Worm (Caenorhabditis elegans) whole organism, young adult: ENCODE results near the gene K08E4.7.

ENCODE experiments used
- B0019.2 ChIP-seq: fragments of 200-800 bp; sonication (Bioruptor generic); conservative IDR thresholded peaks from 2 replicates; pipeline ENCODE4 v1.3.6; 2022; ENCODE audit warnings: missing genetic modification reagents, missing genetic modification characterization, missing compliant biosample characterization
- B0261.1 ChIP-seq: sonication (generic microtip); optimal IDR thresholded peaks from 2 replicates; lab custom pipeline; 2016; ENCODE audit warnings: mild to moderate bottlenecking, missing genetic modification characterization, moderate library complexity, missing compliant biosample characterization
- C06A6.2 ChIP-seq: fragments of 200-800 bp; sonication (Bioruptor generic); conservative IDR thresholded peaks from 2 replicates; pipeline ENCODE4 v1.3.6; 2022; ENCODE audit warnings: missing genetic modification characterization, missing compliant biosample characterization
- F37B4.10 ChIP-seq: fragments of 200-800 bp; sonication (Bioruptor generic); IDR thresholded peaks from 2 replicates; pipeline ENCODE4 v1.3.6; 2022; ENCODE audit warnings: missing genetic modification characterization, missing compliant biosample characterization
- F39B2.1 ChIP-seq: fragments of 200-800 bp; sonication (Bioruptor generic); IDR thresholded peaks from 2 replicates; pipeline ENCODE4 v1.3.6; 2022; ENCODE audit warnings: missing genetic modification reagents, missing genetic modification characterization, missing compliant biosample characterization
- Y53G8AR.9 ChIP-seq: fragments of 200-800 bp; sonication (Bioruptor generic); conservative IDR thresholded peaks from 2 replicates; pipeline ENCODE4 v1.3.6; 2022; ENCODE audit warnings: missing genetic modification reagents, missing genetic modification characterization, missing compliant biosample characterization
- Y95B8A.8 ChIP-seq: fragments of 200-800 bp; sonication (Bioruptor generic); IDR thresholded peaks from 2 replicates; pipeline ENCODE4 v1.3.6; 2022; ENCODE audit warnings: missing genetic modification reagents, missing genetic modification characterization, missing compliant biosample characterization
- ZK185.1 ChIP-seq: sonication (generic microtip); optimal IDR thresholded peaks from 2 replicates; lab custom pipeline; 2016; ENCODE audit warnings: mild to moderate bottlenecking, missing genetic modification characterization, missing compliant biosample characterization; ENCODE audit not compliant: poor library complexity, severe bottlenecking
- ama-1 ChIP-seq, 3 experiments: fragments of 150-350 bp in 1 of 3; sonication (generic microtip) in 2 of 3; optimal IDR thresholded peaks; 2 replicates each; lab custom pipeline; 2014 to 2018; ENCODE audit warnings: missing biosample characterization in 2 of 3, missing genetic modification characterization in 2 of 3, missing genetic modification reagents in 2 of 3
- athp-1 ChIP-seq: sonication (generic microtip); optimal IDR thresholded peaks from 2 replicates; lab custom pipeline; 2017; ENCODE audit warnings: mild to moderate bottlenecking, missing genetic modification characterization, missing compliant biosample characterization
- attf-6 ChIP-seq: fragments of 200-800 bp; sonication (Bioruptor generic); IDR thresholded peaks from 2 replicates; pipeline ENCODE4 v1.3.6; 2022; ENCODE audit warnings: missing genetic modification reagents, missing genetic modification characterization, missing compliant biosample characterization
- ccch-3 ChIP-seq: fragments of 200-800 bp; sonication (Bioruptor generic); optimal IDR thresholded peaks from 2 replicates; lab custom pipeline; 2018; ENCODE audit warnings: mild to moderate bottlenecking, missing genetic modification characterization, missing compliant biosample characterization
- cebp-1 ChIP-seq, 2 experiments: fragments of 200-800 bp in 1 of 2; sonication (Bioruptor generic) in 1 of 2; sonication (generic microtip) in 1 of 2; IDR thresholded peaks in 1 of 2; optimal IDR thresholded peaks in 1 of 2; 2 replicates each; pipeline versions ENCODE4 v1.3.6 to Lab custom; 2017 to 2022; ENCODE audit warnings: missing compliant biosample characterization in 2 of 2, missing genetic modification characterization in 2 of 2, mild to moderate bottlenecking in 1 of 2, missing genetic modification reagents in 1 of 2, moderate library complexity in 1 of 2
- ceh-40 ChIP-seq: fragments of 200-800 bp; sonication (Bioruptor generic); IDR thresholded peaks from 2 replicates; pipeline ENCODE4 v1.3.6; 2022; ENCODE audit warnings: missing genetic modification characterization, missing compliant biosample characterization
- egrh-3 ChIP-seq: fragments of 200-800 bp; sonication (Bioruptor generic); IDR thresholded peaks from 2 replicates; pipeline ENCODE4 v1.3.6; 2022; ENCODE audit warnings: missing genetic modification reagents, missing genetic modification characterization, missing compliant biosample characterization
- ekl-4 ChIP-seq: fragments of 200-800 bp; sonication (Bioruptor generic); IDR thresholded peaks from 2 replicates; pipeline ENCODE4 v1.3.6; 2022; ENCODE audit warnings: missing genetic modification reagents, missing genetic modification characterization, missing compliant biosample characterization
- hrde-1 ChIP-seq: sonication (generic microtip); optimal IDR thresholded peaks from 2 replicates; lab custom pipeline; 2016; ENCODE audit warnings: missing genetic modification characterization, mild to moderate bottlenecking, missing compliant biosample characterization, moderate library complexity, missing genotype, missing genetic modification reagents, borderline replicate concordance
- hsf-1 ChIP-seq: fragments of 200-800 bp; sonication (Bioruptor generic); IDR thresholded peaks from 2 replicates; pipeline ENCODE4 v1.3.6; 2022; ENCODE audit warnings: missing genetic modification reagents, missing genetic modification characterization, missing compliant biosample characterization
- lin-40 ChIP-seq: sonication (generic microtip); optimal IDR thresholded peaks from 2 replicates; lab custom pipeline; 2016; ENCODE audit warnings: missing genetic modification characterization, mild to moderate bottlenecking, missing compliant biosample characterization, missing genotype, missing genetic modification reagents
- madf-10 ChIP-seq: sonication (generic microtip); optimal IDR thresholded peaks from 2 replicates; lab custom pipeline; 2016; ENCODE audit warnings: mild to moderate bottlenecking, missing genetic modification characterization, missing compliant biosample characterization
- madf-3 ChIP-seq: fragments of 200-800 bp; sonication (Bioruptor generic); IDR thresholded peaks from 2 replicates; pipeline ENCODE4 v1.3.6; 2022; ENCODE audit warnings: missing genetic modification reagents, missing genetic modification characterization, missing compliant biosample characterization
- madf-6 ChIP-seq: fragments of 200-800 bp; sonication (Bioruptor generic); IDR thresholded peaks from 2 replicates; pipeline ENCODE4 v1.3.6; 2022; ENCODE audit warnings: missing genetic modification reagents, missing genetic modification characterization, missing compliant biosample characterization
- madf-8 ChIP-seq: fragments of 200-800 bp; sonication (Bioruptor generic); conservative IDR thresholded peaks from 2 replicates; pipeline ENCODE4 v1.3.6; 2022; ENCODE audit warnings: missing genetic modification reagents, missing genetic modification characterization, missing compliant biosample characterization
- nhr-120 ChIP-seq: fragments of 200-800 bp; sonication (Bioruptor generic); IDR thresholded peaks from 2 replicates; pipeline ENCODE4 v1.3.6; 2022; ENCODE audit warnings: missing genetic modification characterization, missing compliant biosample characterization
- nhr-80 ChIP-seq: sonication (generic microtip); optimal IDR thresholded peaks from 2 replicates; lab custom pipeline; 2016; ENCODE audit warnings: missing genetic modification characterization, missing compliant biosample characterization
- snpc-1.3 ChIP-seq: sonication (generic microtip); optimal IDR thresholded peaks from 2 replicates; lab custom pipeline; 2017; ENCODE audit warnings: missing genetic modification characterization, mild to moderate bottlenecking, missing compliant biosample characterization, antibody characterized with exemption, moderate library complexity, missing genotype, missing genetic modification reagents; ENCODE audit not compliant: insufficient read depth
- snpc-4 ChIP-seq, 5 experiments: fragments of 150-350 bp in 1 of 5; sonication (generic microtip) in 4 of 5; optimal IDR thresholded peaks; 2 replicates each; lab custom pipeline; 2014 to 2018; ENCODE audit warnings: missing genetic modification characterization in 5 of 5, missing biosample characterization in 3 of 5, antibody characterized with exemption in 2 of 5, mild to moderate bottlenecking in 2 of 5, missing compliant biosample characterization in 2 of 5, missing genotype in 2 of 5, moderate library complexity in 2 of 5, missing genetic modification reagents in 1 of 5
- xnd-1 ChIP-seq: sonication (generic microtip); optimal IDR thresholded peaks from 2 replicates; lab custom pipeline; 2016; ENCODE audit warnings: missing genotype, missing genetic modification reagents, missing genetic modification characterization, missing compliant biosample characterization
- zfh-2 ChIP-seq: fragments of 200-800 bp; sonication (Bioruptor generic); conservative IDR thresholded peaks from 2 replicates; pipeline ENCODE4 v1.3.6; 2022; ENCODE audit warnings: missing genetic modification reagents, missing genetic modification characterization, missing compliant biosample characterization

The K08E4.7 gene

ce11 chrIV:12122874-12123664 lies 47.5 kb downstream of the K08E4.7 start, which contains the start of gene aly-3:
Gene aly-3 (plus strand): TSS chrIV:12123282.
- TF ChIP-seq cebp-1 (GFP tag; IDR thresholded peaks at IDR 0.05; lab: Robert Waterston, UW) (no peak), cebp-1 (tag; optimal IDR thresholded peaks at IDR 0.05; lab: Kevin White, UChicago) (peak; percentile 8), nhr-80 (tag; lab: Kevin White, UChicago) (peak; percentile 6), ceh-40 (no peak), madf-3 (GFP tag; lab: Robert Waterston, UW) (peak; percentile 89), snpc-1.3 (tag; lab: Kevin White, UChicago) (no peak), ama-1 (optimal IDR thresholded peaks at IDR 0.05; lab: Kevin White, UChicago) (no peak), ama-1 (GFP tag; optimal IDR thresholded peaks at IDR 0.05; lab: Kevin White, UChicago) (peak in 1 of 2 experiments; percentile 15), nhr-120 (GFP tag; lab: Robert Waterston, UW) (no peak)

DNA sequence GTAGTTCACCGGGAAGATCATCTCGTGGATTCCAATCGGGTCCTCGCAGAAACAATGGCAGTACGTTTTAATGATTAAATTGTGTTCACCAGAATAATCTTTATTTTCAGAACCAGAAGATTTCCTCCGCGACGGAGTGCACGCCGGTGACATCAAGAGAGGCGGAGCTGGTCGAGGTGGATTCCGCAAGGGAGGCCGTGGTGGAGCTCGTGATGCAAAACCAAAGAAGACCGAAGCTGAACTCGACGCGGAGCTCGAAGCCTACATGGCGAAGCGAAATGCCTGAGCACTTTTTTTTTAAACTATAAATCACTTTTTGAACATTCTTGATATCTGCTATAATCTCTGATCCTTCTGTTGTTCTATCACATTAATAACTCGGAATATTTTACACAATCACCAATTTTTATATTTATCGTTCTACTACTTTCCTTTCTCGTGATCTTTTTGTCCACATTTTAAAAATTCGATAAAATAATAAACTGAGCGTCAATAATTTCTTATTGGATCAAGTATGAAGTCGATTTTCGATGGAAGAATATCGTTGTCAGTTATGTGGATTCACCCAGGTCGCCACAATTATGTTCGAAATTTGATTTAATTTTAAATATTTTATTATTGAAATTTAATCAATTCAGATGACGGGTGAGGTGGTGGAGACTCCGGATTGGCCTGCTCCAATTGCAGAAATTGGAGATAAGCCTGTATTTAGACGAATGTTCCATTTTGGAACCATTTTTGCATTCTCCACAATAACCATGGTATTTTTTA lies 48.9 kb downstream of the K08E4.7 start, which contains the start of gene dhhc-6:
TSS of gene dhhc-6 (plus strand) at position 639 of the 771 bp plus-strand sequence.
- no peak for TF ChIP-seq C06A6.2
- peak; percentile 56; the same call in 1 of the 2 replicates for TF ChIP-seq egrh-3 (GFP tag; lab: Robert Waterston, UW)
- TF ChIP-seq F39B2.1 (GFP tag; lab: Robert Waterston, UW): no peak
- peak; percentile 70 for TF ChIP-seq zfh-2 (GFP tag; lab: Robert Waterston, UW)
- TF ChIP-seq attf-6 (GFP tag; lab: Robert Waterston, UW): 0 out of 2 replicates have a peak, but pooled peaks have one; percentile 43
- 0 out of 2 replicates have a peak, but pooled peaks have one; percentile 27 for TF ChIP-seq ekl-4 (GFP tag; lab: Robert Waterston, UW)
- TF ChIP-seq snpc-4 (GFP tag; optimal IDR thresholded peaks at IDR 0.05; lab: Kevin White, UChicago): no peak
- peak in 1 of 4 experiments; percentile 19 for TF ChIP-seq snpc-4 (tag; optimal IDR thresholded peaks at IDR 0.05; lab: Kevin White, UChicago)
- TF ChIP-seq athp-1: peak; percentile 5
- no peak for TF ChIP-seq madf-10 (tag; lab: Kevin White, UChicago)
- TF ChIP-seq F37B4.10 (GFP tag; lab: Robert Waterston, UW): no peak
- no peak for TF ChIP-seq ZK185.1 (tag; lab: Kevin White, UChicago)
- peak; percentile 58; the same call in 1 of the 2 replicates for TF ChIP-seq Y95B8A.8
- 0 out of 2 replicates have a peak, but pooled peaks have one; percentile 18 for TF ChIP-seq Y53G8AR.9 (GFP tag; lab: Robert Waterston, UW)
- TF ChIP-seq lin-40 (tag; lab: Kevin White, UChicago): no peak
- no peak for TF ChIP-seq cebp-1 (GFP tag; IDR thresholded peaks at IDR 0.05; lab: Robert Waterston, UW)
- TF ChIP-seq cebp-1 (tag; optimal IDR thresholded peaks at IDR 0.05; lab: Kevin White, UChicago): peak; percentile 6
- no peak for TF ChIP-seq madf-8 (GFP tag; lab: Robert Waterston, UW)
- TF ChIP-seq hsf-1: 0 out of 2 replicates have a peak, but pooled peaks have one; percentile 30
- no peak for TF ChIP-seq B0019.2 (GFP tag; lab: Robert Waterston, UW)
- TF ChIP-seq B0261.1 (tag; lab: Kevin White, UChicago): no peak
- no peak for TF ChIP-seq xnd-1
- peak; percentile 19; the same call in 1 of the 2 replicates for TF ChIP-seq madf-6 (GFP tag; lab: Robert Waterston, UW)
- TF ChIP-seq madf-3 (GFP tag; lab: Robert Waterston, UW): peak; percentile 84
- TF ChIP-seq ccch-3 (GFP tag; lab: Kevin White, UChicago): no peak
- TF ChIP-seq hrde-1: peak; percentile 40
- no peak for TF ChIP-seq ama-1 (optimal IDR thresholded peaks at IDR 0.05; lab: Kevin White, UChicago)
- peak in 1 of 2 experiments; percentile 40 for TF ChIP-seq ama-1 (GFP tag; optimal IDR thresholded peaks at IDR 0.05; lab: Kevin White, UChicago)
